Fruit fly (Drosophila melanogaster) whole organism, embryonic: Measurements from ENCODE around the gene Cp18.

Experiments used
- Abd-B ChIP-seq: fragments of 200-800 bp; sonication (Bioruptor generic); optimal IDR thresholded peaks from 2 replicates; lab custom pipeline; 2018; ENCODE audit warnings: missing biosample characterization, mild to moderate bottlenecking, missing genetic modification characterization, moderate library complexity
- CG14667 ChIP-seq: fragments of 200-800 bp; sonication (Bioruptor generic); IDR thresholded peaks from 2 replicates; pipeline ENCODE4 v1.3.6; 2022; ENCODE audit warnings: missing biosample characterization, missing genetic modification characterization
- CG15269 ChIP-seq: fragments of 200-800 bp; sonication (Bioruptor generic); optimal IDR thresholded peaks from 2 replicates; lab custom pipeline; 2018; ENCODE audit warnings: missing biosample characterization, mild to moderate bottlenecking, missing genetic modification characterization, moderate library complexity
- CG15479 ChIP-seq: fragments of 200-800 bp; sonication (Bioruptor generic); optimal IDR thresholded peaks from 3 replicates; lab custom pipeline; 2019; ENCODE audit warnings: missing biosample characterization, mild to moderate bottlenecking, missing genetic modification characterization, moderate library complexity
- CG17361 ChIP-seq: fragments of 200-800 bp; sonication (Bioruptor generic); IDR thresholded peaks from 3 replicates; pipeline ENCODE4 v1.3.6; 2022; ENCODE audit warnings: missing biosample characterization, missing genetic modification characterization
- CG17612 ChIP-seq: fragments of 200-800 bp; sonication (Bioruptor generic); IDR thresholded peaks from 2 replicates; pipeline ENCODE4 v1.3.6; 2022; ENCODE audit warnings: missing biosample characterization, missing genetic modification characterization
- CG17829 ChIP-seq: fragments of 200-800 bp; optimal IDR thresholded peaks from 2 replicates; lab custom pipeline; 2019; ENCODE audit warnings: missing biosample characterization, mild to moderate bottlenecking, missing genetic modification characterization, moderate library complexity
- CG18476 ChIP-seq: fragments of 200-800 bp; sonication (Bioruptor generic); optimal IDR thresholded peaks from 2 replicates; lab custom pipeline; 2016; ENCODE audit warnings: missing biosample characterization, mild to moderate bottlenecking, missing genetic modification characterization
- CG2712 ChIP-seq: fragments of 200-800 bp; optimal IDR thresholded peaks from 3 replicates; lab custom pipeline; 2019; ENCODE audit warnings: missing biosample characterization, mild to moderate bottlenecking, missing genetic modification characterization, moderate library complexity
- CG2875 ChIP-seq: fragments of 200-800 bp; sonication (Bioruptor generic); optimal IDR thresholded peaks from 2 replicates; lab custom pipeline; 2017; ENCODE audit warnings: missing biosample characterization, mild to moderate bottlenecking, missing genetic modification characterization, missing genetic modification reagents
- CG30020 ChIP-seq: fragments of 200-800 bp; optimal IDR thresholded peaks from 2 replicates; lab custom pipeline; 2019; ENCODE audit warnings: missing biosample characterization, mild to moderate bottlenecking, missing genetic modification characterization, moderate library complexity
- CG3281 ChIP-seq: fragments of 200-800 bp; sonication (Bioruptor generic); optimal IDR thresholded peaks from 3 replicates; lab custom pipeline; 2017; ENCODE audit warnings: missing biosample characterization, mild to moderate bottlenecking, missing genetic modification characterization
- CG3407 ChIP-seq: fragments of 200-800 bp; sonication (Bioruptor generic); optimal IDR thresholded peaks from 2 replicates; lab custom pipeline; 2018; ENCODE audit warnings: missing biosample characterization, mild to moderate bottlenecking, missing genetic modification characterization
- CG3726 ChIP-seq: fragments of 200-800 bp; sonication (Bioruptor generic); IDR thresholded peaks from 3 replicates; pipeline ENCODE4, ENCODE4 v1.3.6; 2022; ENCODE audit warnings: missing biosample characterization, missing genetic modification characterization
- CG4730 ChIP-seq: fragments of 200-800 bp; sonication (Bioruptor generic); IDR thresholded peaks from 2 replicates; pipeline ENCODE4 v1.3.6; 2022; ENCODE audit warnings: missing biosample characterization, missing genetic modification characterization
- CG6272 ChIP-seq: fragments of 200-800 bp; sonication (Bioruptor generic); IDR thresholded peaks from 2 replicates; pipeline ENCODE4 v1.3.6; 2022; ENCODE audit warnings: missing biosample characterization, missing genetic modification characterization
- CG9215 ChIP-seq: fragments of 200-800 bp; sonication (Bioruptor generic); IDR thresholded peaks from 2 replicates; pipeline ENCODE4 v1.3.6; 2022; ENCODE audit warnings: missing biosample characterization, missing genetic modification characterization
- CoRest ChIP-seq: fragments of 200-800 bp; sonication (Bioruptor generic); optimal IDR thresholded peaks from 3 replicates; lab custom pipeline; 2018; ENCODE audit warnings: missing biosample characterization, mild to moderate bottlenecking, missing genetic modification characterization, moderate library complexity
- Dip3 ChIP-seq: fragments of 200-800 bp; sonication (Bioruptor generic); optimal IDR thresholded peaks from 3 replicates; lab custom pipeline; 2016; ENCODE audit warnings: missing biosample characterization, missing genetic modification characterization
- Doc3 ChIP-seq: fragments of 200-800 bp; sonication (Bioruptor generic); IDR thresholded peaks from 3 replicates; pipeline ENCODE4 v1.3.6; 2022; ENCODE audit warnings: missing biosample characterization, missing genetic modification characterization; ENCODE audit not compliant: partially characterized antibody
- Dref ChIP-seq: fragments of 200-800 bp; sonication (Bioruptor generic); IDR thresholded peaks from 2 replicates; pipeline ENCODE4 v1.3.6; 2022; ENCODE audit warnings: missing biosample characterization, missing genetic modification characterization
- Ets97D ChIP-seq: fragments of 200-800 bp; sonication (Bioruptor generic); optimal IDR thresholded peaks from 3 replicates; lab custom pipeline; 2016; ENCODE audit warnings: missing biosample characterization, missing genetic modification characterization
- Fer2 ChIP-seq: fragments of 200-800 bp; sonication (Bioruptor generic); optimal IDR thresholded peaks from 2 replicates; lab custom pipeline; 2018; ENCODE audit warnings: missing biosample characterization, mild to moderate bottlenecking, missing genetic modification characterization, moderate library complexity
- HLH54F ChIP-seq: fragments of 200-800 bp; sonication (Bioruptor generic); optimal IDR thresholded peaks from 3 replicates; lab custom pipeline; 2016; ENCODE audit warnings: missing biosample characterization, missing genetic modification characterization
- Hey ChIP-seq: fragments of 200-800 bp; sonication (Bioruptor generic); optimal IDR thresholded peaks from 3 replicates; lab custom pipeline; 2018; ENCODE audit warnings: missing biosample characterization, mild to moderate bottlenecking, missing genetic modification characterization
- Hr78 ChIP-seq, 2 experiments: fragments of 200-800 bp in 1 of 2; fragments of >200 bp in 1 of 2; sonication (Bioruptor generic) in 1 of 2; optimal IDR thresholded peaks; 2 replicates each; lab custom pipeline; 2017 to 2019; ENCODE audit warnings: missing biosample characterization in 2 of 2, missing genetic modification characterization in 2 of 2, mild to moderate bottlenecking in 1 of 2, moderate library complexity in 1 of 2
- Med ChIP-seq: fragments of 200-800 bp; sonication (Bioruptor generic); peaks from one replicate; lab custom pipeline; 2016; ENCODE audit warnings: missing biosample characterization, missing genetic modification characterization, mild to moderate bottlenecking, inconsistent platforms, moderate library complexity
- Meics ChIP-seq: fragments of 200-800 bp; sonication (Bioruptor generic); optimal IDR thresholded peaks from 2 replicates; lab custom pipeline; 2017; ENCODE audit warnings: missing biosample characterization, mild to moderate bottlenecking, missing genetic modification characterization
- NC2β ChIP-seq: fragments of 200-800 bp; sonication (Bioruptor generic); optimal IDR thresholded peaks from 2 replicates; lab custom pipeline; 2016; ENCODE audit warnings: missing biosample characterization, missing genetic modification characterization
- Nf-YC ChIP-seq: fragments of 200-800 bp; optimal IDR thresholded peaks from 3 replicates; lab custom pipeline; 2019; ENCODE audit warnings: missing biosample characterization, mild to moderate bottlenecking, missing genetic modification characterization, moderate library complexity
- PHDP ChIP-seq: fragments of 200-800 bp; sonication (Bioruptor generic); optimal IDR thresholded peaks from 3 replicates; lab custom pipeline; 2018; ENCODE audit warnings: missing biosample characterization, mild to moderate bottlenecking, missing genetic modification characterization, moderate library complexity
- ash1 ChIP-seq: fragments of 200-800 bp; sonication (Bioruptor generic); optimal IDR thresholded peaks from 2 replicates; lab custom pipeline; 2018; ENCODE audit warnings: missing biosample characterization, mild to moderate bottlenecking, missing genetic modification characterization
- bigmax ChIP-seq: fragments of 200-800 bp; sonication (Bioruptor generic); optimal IDR thresholded peaks from 2 replicates; lab custom pipeline; 2018; ENCODE audit warnings: missing biosample characterization, mild to moderate bottlenecking, missing genetic modification characterization
- br ChIP-seq: fragments of >200 bp; optimal IDR thresholded peaks from 2 replicates; lab custom pipeline; 2017
- caup ChIP-seq: fragments of 200-800 bp; sonication (Bioruptor generic); optimal IDR thresholded peaks from 3 replicates; lab custom pipeline; 2017; ENCODE audit warnings: missing biosample characterization, mild to moderate bottlenecking, missing genetic modification characterization, moderate library complexity; ENCODE audit not compliant: severe bottlenecking
- chm ChIP-seq: fragments of 200-800 bp; sonication (Bioruptor generic); IDR thresholded peaks from 2 replicates; pipeline ENCODE4 v1.3.6; 2022; ENCODE audit warnings: missing biosample characterization, missing genetic modification characterization
- crol ChIP-seq: fragments of 200-800 bp; sonication (Bioruptor generic); IDR thresholded peaks from 2 replicates; pipeline ENCODE4 v1.3.6; 2022; ENCODE audit warnings: missing biosample characterization, missing genetic modification characterization
- cwo ChIP-seq: fragments of 200-800 bp; sonication (Bioruptor generic); optimal IDR thresholded peaks from 3 replicates; lab custom pipeline; 2017; ENCODE audit warnings: missing biosample characterization, missing genetic modification characterization, mild to moderate bottlenecking, moderate library complexity, missing genetic modification reagents
- hth ChIP-seq: fragments of >200 bp; optimal IDR thresholded peaks from 2 replicates; lab custom pipeline; 2017; ENCODE audit warnings: inconsistent platforms
- pb ChIP-seq: fragments of 200-800 bp; sonication (Bioruptor generic); optimal IDR thresholded peaks from 3 replicates; lab custom pipeline; 2016; ENCODE audit warnings: missing biosample characterization, missing genetic modification characterization
- pum ChIP-seq: fragments of 200-800 bp; sonication (Bioruptor generic); optimal IDR thresholded peaks from 2 replicates; lab custom pipeline; 2016; ENCODE audit warnings: missing biosample characterization, missing genetic modification characterization
- ranshi ChIP-seq: fragments of 200-800 bp; sonication (Bioruptor generic); IDR thresholded peaks from 2 replicates; pipeline ENCODE4 v1.3.6; 2022; ENCODE audit warnings: missing biosample characterization, missing genetic modification characterization
- sim ChIP-seq: fragments of 200-800 bp; sonication (Bioruptor generic); IDR thresholded peaks from 2 replicates; pipeline ENCODE4 v1.3.6; 2022; ENCODE audit warnings: missing biosample characterization, missing genetic modification characterization
- tna ChIP-seq: fragments of 200-800 bp; sonication (Bioruptor generic); IDR thresholded peaks from 2 replicates; pipeline ENCODE4 v1.3.6; 2022; ENCODE audit warnings: missing biosample characterization, missing genetic modification characterization; ENCODE audit not compliant: partially characterized antibody
- trem ChIP-seq: fragments of 200-800 bp; optimal IDR thresholded peaks from 3 replicates; lab custom pipeline; 2019; ENCODE audit warnings: missing biosample characterization, mild to moderate bottlenecking, missing genetic modification characterization, moderate library complexity
- twi ChIP-seq: fragments of 200-800 bp; optimal IDR thresholded peaks from 2 replicates; lab custom pipeline; 2019; ENCODE audit warnings: missing biosample characterization, mild to moderate bottlenecking, missing genetic modification characterization, moderate library complexity
- zen ChIP-seq: fragments of 200-800 bp; sonication (Bioruptor generic); optimal IDR thresholded peaks from 3 replicates; lab custom pipeline; 2018; ENCODE audit warnings: missing biosample characterization, mild to moderate bottlenecking, missing genetic modification characterization, moderate library complexity
- zen2 ChIP-seq: fragments of 200-800 bp; sonication (Bioruptor generic); IDR thresholded peaks from 3 replicates; pipeline ENCODE4 v1.3.6; 2022; ENCODE audit warnings: missing biosample characterization, missing genetic modification characterization; ENCODE audit not compliant: partially characterized antibody

The Cp18 gene

dm6 chr3L:8691891-8692874, 34.4 kb upstream of the Cp18 start (continued):
- TF ChIP-seq CG17361 (GFP tag; lab: Robert Waterston, UW) (peak; percentile 93), caup (no peak), hth (lab: Kevin White, UChicago) (no peak), CG15479 (GFP tag; lab: Kevin White, UChicago) (no peak), pb (GFP tag; lab: Kevin White, UChicago) (no peak), Med (peak; percentile 91), chm (0 out of 2 replicates have a peak, but pooled peaks have one; percentile 24), CG14667 (GFP tag; lab: Robert Waterston, UW) (no peak), HLH54F (GFP tag; lab: Kevin White, UChicago) (no peak), Nf-YC (tag; lab: Kevin White, UChicago) (peak; percentile 47), CG3407 (peak; percentile 14), zen (tag; lab: Kevin White, UChicago) (no peak), Fer2 (tag; lab: Kevin White, UChicago) (no peak), zen2 (GFP tag; lab: Robert Waterston, UW) (0 out of 3 replicates have a peak, but pooled peaks have one; percentile 27), crol (GFP tag; lab: Robert Waterston, UW) (0 out of 2 replicates have a peak, but pooled peaks have one; percentile 9), CG30020 (tag; lab: Kevin White, UChicago) (peak; percentile 17), CG6272 (peak; percentile 44; the same call in 1 of the 2 replicates), CG3281 (GFP tag; lab: Kevin White, UChicago) (peak; percentile 56), CG3726 (no peak), Doc3 (no peak), cwo (GFP tag; lab: Kevin White, UChicago) (peak; percentile 93), CG2875 (GFP tag; lab: Kevin White, UChicago) (no peak), CG2712 (tag; lab: Kevin White, UChicago) (peak; percentile 60), Ets97D (GFP tag; lab: Kevin White, UChicago) (no peak), CG18476 (no peak), CG9215 (GFP tag; lab: Robert Waterston, UW) (0 out of 2 replicates have a peak, but pooled peaks have one; percentile 37), NC2β (no peak), twi (tag; lab: Kevin White, UChicago) (peak; percentile 21), ash1 (GFP tag; lab: Kevin White, UChicago) (no peak), Dref (GFP tag; lab: Robert Waterston, UW) (no peak), tna (GFP tag; lab: Robert Waterston, UW) (no peak), PHDP (tag; lab: Kevin White, UChicago) (peak; percentile 65), Meics (peak; percentile 70), br (lab: Kevin White, UChicago) (no peak), CG17829 (tag; lab: Kevin White, UChicago) (peak; percentile 33), trem (tag; lab: Kevin White, UChicago) (no peak), Dip3 (GFP tag; lab: Kevin White, UChicago) (no peak), Hey (tag; lab: Kevin White, UChicago) (peak; percentile 64), sim (GFP tag; lab: Robert Waterston, UW) (0 out of 2 replicates have a peak, but pooled peaks have one; percentile 11), CoRest (tag; lab: Kevin White, UChicago) (peak; percentile 82), ranshi (0 out of 2 replicates have a peak, but pooled peaks have one; percentile 21), CG15269 (tag; lab: Kevin White, UChicago) (peak; percentile 53), Hr78 (GFP tag; optimal IDR thresholded peaks at IDR 0.05; lab: Kevin White, UChicago) (peak in 1 of 2 experiments; percentile 35), pum (no peak), CG17612 (no peak), bigmax (no peak), Abd-B (GFP tag; lab: Kevin White, UChicago) (peak; percentile 30), CG4730 (GFP tag; lab: Robert Waterston, UW) (no peak)
